Fruit fly (Drosophila melanogaster): ENCODE measurements around the gene Raf.

The Raf gene

dm6 chrX:2303771-2304513 is 8.7 kb downstream of the Raf start:
- TF ChIP-seq Atf-2 (GFP tag; optimal IDR thresholded peaks at IDR 0.05) (peak; percentile 89), CG9797 (GFP tag; optimal IDR thresholded peaks at IDR 0.05) (peak; percentile 6), tin (GFP tag; optimal IDR thresholded peaks at IDR 0.05) (peak; percentile 84), vvl (GFP tag; IDR thresholded peaks at IDR 0.05) (peak; percentile 87), HHEX (GFP tag; optimal IDR thresholded peaks at IDR 0.05) (peak; percentile 89), CG10431 (GFP tag; optimal IDR thresholded peaks at IDR 0.05) (peak; percentile 59), bigmax (GFP tag; optimal IDR thresholded peaks at IDR 0.05) (no peak), sqz (GFP tag; optimal IDR thresholded peaks at IDR 0.05) (peak; percentile 100), CG1832 (GFP tag; optimal IDR thresholded peaks at IDR 0.05) (peak; percentile 85), CrebB (tag; optimal IDR thresholded peaks at IDR 0.05) (peak; percentile 90), Ssrp (tag; optimal IDR thresholded peaks at IDR 0.05) (peak; percentile 81), Xrp1 (GFP tag; IDR thresholded peaks at IDR 0.05) (peak; percentile 84), sob (GFP tag; IDR thresholded peaks at IDR 0.05) (peak; percentile 84), B-H1 (GFP tag; IDR thresholded peaks at IDR 0.05) (peak; percentile 66), gsb-n (tag; optimal IDR thresholded peaks at IDR 0.05) (peak; percentile 86), HmgZ (tag; optimal IDR thresholded peaks at IDR 0.05) (peak; percentile 94), CG10462 (GFP tag; optimal IDR thresholded peaks at IDR 0.05) (peak; percentile 73), CG11695 (GFP tag; IDR thresholded peaks at IDR 0.05) (peak; percentile 86), MTF-1 (GFP tag; optimal IDR thresholded peaks at IDR 0.05; ENCODE audit: borderline replicate concordance) (peak; percentile 44), Max (GFP tag; optimal IDR thresholded peaks at IDR 0.05) (peak; percentile 76), sr (GFP tag; IDR thresholded peaks at IDR 0.05) (0 out of 3 replicates have a peak, but pooled peaks have one; percentile 11), az2 (GFP tag; optimal IDR thresholded peaks at IDR 0.05) (peak; percentile 86), CG4360 (GFP tag; IDR thresholded peaks at IDR 0.05) (no peak), Doc2 (GFP tag; IDR thresholded peaks at IDR 0.05) (peak; percentile 35; the same call in 1 of the 2 replicates), Aef1 (GFP tag; IDR thresholded peaks at IDR 0.05) (peak; percentile 84), jing (GFP tag; optimal IDR thresholded peaks at IDR 0.05) (peak; percentile 80), ftz-f1 (GFP tag; optimal IDR thresholded peaks at IDR 0.05) (peak; percentile 73), shn (GFP tag; optimal IDR thresholded peaks at IDR 0.05) (peak; percentile 96), rib (GFP tag; IDR thresholded peaks at IDR 0.05) (no peak; the same call in none of the 2 replicates), CG6683 (GFP tag; optimal IDR thresholded peaks at IDR 0.05) (peak; percentile 78), CG3726 (GFP tag; IDR thresholded peaks at IDR 0.05) (peak; percentile 67; the same call in 2 of the 3 replicates), pnt (GFP tag; optimal IDR thresholded peaks at IDR 0.05) (peak; percentile 80), pfk (GFP tag; optimal IDR thresholded peaks at IDR 0.05) (no peak), CG10366 (GFP tag; IDR thresholded peaks at IDR 0.05) (peak; percentile 82), ssp (GFP tag; IDR thresholded peaks at IDR 0.05) (peak; percentile 65), CG1529 (GFP tag; optimal IDR thresholded peaks at IDR 0.05) (peak; percentile 84), CG17612 (GFP tag; IDR thresholded peaks at IDR 0.05) (peak; percentile 47; the same call in 1 of the 2 replicates), CG17359 (tag; optimal IDR thresholded peaks at IDR 0.05) (peak; percentile 86), vnd (GFP tag; IDR thresholded peaks at IDR 0.05; ENCODE audit: partially characterized antibody) (no peak), CG7372 (GFP tag; IDR thresholded peaks at IDR 0.05) (peak; percentile 53), CG2712 (tag; optimal IDR thresholded peaks at IDR 0.05) (peak; percentile 90), CG7839 (tag; optimal IDR thresholded peaks at IDR 0.05) (peak; percentile 92), lab (GFP tag; optimal IDR thresholded peaks at IDR 0.05) (peak; percentile 94), CG7357 (GFP tag; IDR thresholded peaks at IDR 0.05) (peak; percentile 69), CG3995 (GFP tag; optimal IDR thresholded peaks at IDR 0.05) (peak; percentile 55), NFAT (GFP tag; IDR thresholded peaks at IDR 0.05) (peak; percentile 44; the same call in 1 of the 2 replicates), Tbp (GFP tag; optimal IDR thresholded peaks at IDR 0.05) (no peak), fd3F (GFP tag; optimal IDR thresholded peaks at IDR 0.05) (peak; percentile 75), CG6689 (GFP tag; IDR thresholded peaks at IDR 0.05) (peak; percentile 85), tx (GFP tag; optimal IDR thresholded peaks at IDR 0.05) (peak; percentile 89)
